Fruit fly (Drosophila melanogaster): ENCODE results near the gene Srrm234.

Srrm234 gene

DNA sequence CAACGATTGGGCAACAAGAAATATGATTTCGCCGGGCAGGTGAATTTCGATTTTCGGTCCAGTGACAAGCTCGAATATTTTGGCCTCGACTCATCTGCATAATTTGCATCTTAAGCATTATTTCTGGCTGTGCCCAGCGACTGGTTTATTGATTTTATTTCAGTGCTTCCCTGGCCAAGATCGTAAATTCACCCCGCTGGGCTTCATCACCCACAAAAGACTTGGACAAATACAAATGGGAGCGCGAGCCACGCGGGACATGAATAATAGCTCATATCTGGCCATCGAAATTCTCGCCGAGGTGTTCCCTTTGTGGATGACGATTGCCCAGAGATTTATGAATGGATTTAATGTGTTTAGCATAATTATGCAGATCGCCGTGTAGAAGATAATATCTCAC lies 10.4 kb upstream of the Srrm234 start:
- no peak for TF ChIP-seq CG1620 (GFP tag; optimal IDR thresholded peaks at IDR 0.05)
- no peak for TF ChIP-seq CG7101 (tag; optimal IDR thresholded peaks at IDR 0.05)
- no peak for TF ChIP-seq ovo (GFP tag; optimal IDR thresholded peaks at IDR 0.05)

DNA sequence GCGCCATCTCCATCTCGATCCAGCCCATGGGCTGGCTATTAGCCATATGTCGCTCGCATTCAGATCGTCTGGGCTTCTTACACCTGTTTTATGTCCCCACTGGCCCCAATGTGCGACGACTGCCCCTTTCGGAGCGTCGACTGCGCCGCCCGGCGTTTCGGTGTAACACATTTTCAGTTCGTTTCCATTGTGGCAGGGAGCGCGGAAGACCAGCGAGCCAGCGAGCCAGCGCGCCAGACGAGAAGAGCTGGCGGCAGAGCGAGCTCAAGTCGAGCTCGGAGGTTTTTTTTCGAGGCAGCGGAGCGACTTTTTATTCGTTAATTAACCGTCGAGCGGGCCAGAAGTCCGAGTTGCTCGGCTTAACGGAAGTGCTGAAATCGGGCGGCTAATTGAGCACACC lies 9.5 kb upstream of the Srrm234 start, which contains the start of gene CG7991:
CG7991 (plus strand) TSS at position 329 of the 400 bp plus-strand sequence.
- TF ChIP-seq Clk (GFP tag; optimal IDR thresholded peaks at IDR 0.05) = no peak
- TF ChIP-seq Crg-1 (GFP tag; optimal IDR thresholded peaks at IDR 0.05) = no peak
- no peak for TF ChIP-seq tj (GFP tag; optimal IDR thresholded peaks at IDR 0.05)
- TF ChIP-seq pad (GFP tag; optimal IDR thresholded peaks at IDR 0.05) = no peak
- no peak for TF ChIP-seq CG12768 (GFP tag; optimal IDR thresholded peaks at IDR 0.05)
- TF ChIP-seq toe (GFP tag; optimal IDR thresholded peaks at IDR 0.05) = no peak
- no peak for TF ChIP-seq CG33017 (tag; optimal IDR thresholded peaks at IDR 0.05)
- no peak for TF ChIP-seq Hr96 (GFP tag; optimal IDR thresholded peaks at IDR 0.05)
- TF ChIP-seq bab1 (GFP tag; optimal IDR thresholded peaks at IDR 0.05) = no peak
- TF ChIP-seq Mnt (GFP tag; optimal IDR thresholded peaks at IDR 0.05) = no peak
- no peak for TF ChIP-seq CG7101 (tag; optimal IDR thresholded peaks at IDR 0.05)

DNA sequence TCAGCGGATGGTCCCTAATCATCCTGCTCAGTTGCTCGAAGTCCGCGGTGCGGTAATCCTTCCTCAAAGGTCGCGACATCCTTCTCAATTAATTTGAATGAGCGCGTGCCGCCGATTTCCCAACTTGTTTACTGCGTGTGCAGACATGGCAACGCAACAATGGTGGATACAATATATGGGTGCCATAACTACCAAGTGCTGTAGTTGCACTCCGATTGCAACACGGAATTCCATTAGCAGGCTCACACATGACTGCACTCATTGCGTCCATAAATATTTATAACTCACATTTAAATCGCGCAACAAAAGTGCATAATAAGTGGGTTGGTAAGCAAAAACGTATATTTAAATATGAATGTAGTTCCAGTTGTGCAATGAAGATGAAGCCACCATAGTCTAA lies 7.8 kb upstream of the Srrm234 start, which contains the start of gene CG13930:
CG13930 (minus strand) TSS at position 101 of the 400 bp plus-strand sequence.
- TF ChIP-seq Crg-1 (GFP tag; optimal IDR thresholded peaks at IDR 0.05) (no peak), CG7045 (GFP tag; optimal IDR thresholded peaks at IDR 0.05) (no peak), kay (GFP tag; ENCODE audit: borderline replicate concordance) (no peak), Mnt (GFP tag; optimal IDR thresholded peaks at IDR 0.05) (no peak), tj (GFP tag; optimal IDR thresholded peaks at IDR 0.05) (no peak), cic (GFP tag; optimal IDR thresholded peaks at IDR 0.05) (no peak), CG5204 (GFP tag; optimal IDR thresholded peaks at IDR 0.05) (no peak), ovo (GFP tag; optimal IDR thresholded peaks at IDR 0.05) (no peak), pad (GFP tag; optimal IDR thresholded peaks at IDR 0.05) (no peak), CG1620 (GFP tag; optimal IDR thresholded peaks at IDR 0.05) (no peak), toe (GFP tag; optimal IDR thresholded peaks at IDR 0.05) (no peak), bab1 (GFP tag; optimal IDR thresholded peaks at IDR 0.05) (no peak), CG11617 (GFP tag; optimal IDR thresholded peaks at IDR 0.05) (no peak), Hr96 (GFP tag; optimal IDR thresholded peaks at IDR 0.05) (no peak)

DNA sequence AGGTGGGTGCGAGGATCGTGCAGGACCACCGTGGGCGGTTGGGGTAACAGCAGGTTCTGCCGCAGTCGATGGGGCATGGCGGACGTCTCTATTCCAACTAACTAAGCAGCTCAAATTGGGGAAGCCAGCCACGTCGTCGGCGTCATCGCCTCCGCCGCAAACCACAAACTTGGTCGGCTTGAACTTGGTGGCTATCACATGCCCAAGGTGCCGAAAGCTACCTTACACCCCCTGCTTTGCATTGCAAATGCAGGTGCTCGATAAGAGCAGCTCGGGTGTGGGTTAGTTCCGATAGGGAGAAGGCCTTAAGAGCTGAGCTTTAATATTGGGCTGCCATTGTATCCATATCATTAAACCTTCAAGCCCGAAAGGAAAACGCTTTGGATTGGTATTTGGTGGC lies 5.1 kb upstream of the Srrm234 start, which contains the start of gene RabX5:
RabX5 (minus strand) TSS at position 101 of the 400 bp plus-strand sequence.
- TF ChIP-seq pad (GFP tag; optimal IDR thresholded peaks at IDR 0.05) (no peak), CG12768 (GFP tag; optimal IDR thresholded peaks at IDR 0.05) (no peak), CG33017 (tag; optimal IDR thresholded peaks at IDR 0.05) (no peak), Hr96 (GFP tag; optimal IDR thresholded peaks at IDR 0.05) (no peak)

DNA sequence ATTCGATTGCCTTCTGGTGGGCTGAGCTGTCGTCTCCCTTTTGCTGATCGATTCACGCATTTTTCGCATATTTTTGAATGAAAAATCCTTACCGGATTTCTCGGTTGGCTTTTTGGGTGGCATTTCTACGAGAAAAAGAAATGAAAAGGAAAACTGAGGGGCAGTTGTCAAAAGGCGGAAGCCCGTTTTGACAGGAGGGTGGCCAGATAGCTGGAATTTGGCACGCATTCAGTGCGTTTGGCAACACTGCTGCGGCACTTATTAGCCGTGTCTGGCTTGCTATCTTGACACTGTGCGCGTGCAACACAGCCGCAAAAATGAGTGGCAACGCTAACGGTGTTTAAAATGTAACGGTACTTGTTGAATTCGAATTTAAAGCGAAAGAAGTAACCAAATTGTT lies 3.6 kb upstream of the Srrm234 start, which contains the start of gene RpL23A:
RpL23A (minus strand) TSS at position 151 of the 400 bp plus-strand sequence.
- TF ChIP-seq cic (GFP tag; optimal IDR thresholded peaks at IDR 0.05) = peak; percentile 83
- TF ChIP-seq Clk (GFP tag; optimal IDR thresholded peaks at IDR 0.05) = peak; percentile 94
- TF ChIP-seq ovo (GFP tag; optimal IDR thresholded peaks at IDR 0.05) = peak; percentile 97
- no peak for TF ChIP-seq cnc (optimal IDR thresholded peaks at IDR 0.05)
- TF ChIP-seq kay (GFP tag; ENCODE audit: borderline replicate concordance) = no peak
- peak; percentile 91 for TF ChIP-seq pad (GFP tag; optimal IDR thresholded peaks at IDR 0.05)
- peak; percentile 97 for TF ChIP-seq Mnt (GFP tag; optimal IDR thresholded peaks at IDR 0.05)
- peak; percentile 77 for TF ChIP-seq tj (GFP tag; optimal IDR thresholded peaks at IDR 0.05)
- peak; percentile 96 for TF ChIP-seq CG7045 (GFP tag; optimal IDR thresholded peaks at IDR 0.05)
- peak; percentile 95 for TF ChIP-seq Crg-1 (GFP tag; optimal IDR thresholded peaks at IDR 0.05)
- TF ChIP-seq Hr96 (GFP tag; optimal IDR thresholded peaks at IDR 0.05) = peak; percentile 95
- peak; percentile 77 for TF ChIP-seq CG33017 (tag; optimal IDR thresholded peaks at IDR 0.05)
- TF ChIP-seq CG11617 (GFP tag; optimal IDR thresholded peaks at IDR 0.05) = peak; percentile 95
- TF ChIP-seq CG12768 (GFP tag; optimal IDR thresholded peaks at IDR 0.05) = peak; percentile 90
- TF ChIP-seq CG7101 (tag; optimal IDR thresholded peaks at IDR 0.05) = peak; percentile 95
- peak; percentile 95 for TF ChIP-seq bab1 (GFP tag; optimal IDR thresholded peaks at IDR 0.05)
- TF ChIP-seq CG1620 (GFP tag; optimal IDR thresholded peaks at IDR 0.05) = peak; percentile 97
- peak; percentile 87 for TF ChIP-seq CG14711 (tag; optimal IDR thresholded peaks at IDR 0.05)
- TF ChIP-seq CG5204 (GFP tag; optimal IDR thresholded peaks at IDR 0.05) = peak; percentile 77
- TF ChIP-seq toe (GFP tag; optimal IDR thresholded peaks at IDR 0.05) = peak; percentile 89

DNA sequence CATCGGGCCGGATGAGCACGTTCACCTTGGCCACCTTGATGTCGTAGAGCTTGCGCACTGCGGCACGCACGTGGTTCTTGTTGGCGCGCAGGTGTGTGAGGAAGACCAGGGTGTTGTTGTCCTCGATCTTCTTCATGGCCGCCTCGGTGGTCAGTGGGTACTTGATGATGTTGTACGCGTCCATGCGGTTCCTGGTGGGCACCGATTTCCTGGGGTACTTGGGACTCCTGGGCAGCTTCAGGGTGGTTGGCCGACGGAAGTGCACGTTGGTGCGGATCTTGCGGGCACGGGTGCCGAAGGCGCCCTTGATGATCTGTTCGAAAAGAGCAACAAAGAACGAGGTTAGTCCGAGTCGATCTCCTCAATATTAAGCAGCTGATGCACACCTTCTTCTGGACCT lies 2.6 kb upstream of the Srrm234 start:
- TF ChIP-seq tj (GFP tag; optimal IDR thresholded peaks at IDR 0.05) = no peak
- TF ChIP-seq CG1620 (GFP tag; optimal IDR thresholded peaks at IDR 0.05) = no peak
- no peak for TF ChIP-seq cic (GFP tag; optimal IDR thresholded peaks at IDR 0.05)
- TF ChIP-seq cnc (optimal IDR thresholded peaks at IDR 0.05) = no peak
- no peak for TF ChIP-seq Clk (GFP tag; optimal IDR thresholded peaks at IDR 0.05)
- TF ChIP-seq kay (GFP tag; ENCODE audit: borderline replicate concordance) = no peak
- no peak for TF ChIP-seq CG5204 (GFP tag; optimal IDR thresholded peaks at IDR 0.05)
- no peak for TF ChIP-seq CG7045 (GFP tag; optimal IDR thresholded peaks at IDR 0.05)
- TF ChIP-seq Mnt (GFP tag; optimal IDR thresholded peaks at IDR 0.05) = no peak
- TF ChIP-seq CG7101 (tag; optimal IDR thresholded peaks at IDR 0.05) = no peak

DNA sequence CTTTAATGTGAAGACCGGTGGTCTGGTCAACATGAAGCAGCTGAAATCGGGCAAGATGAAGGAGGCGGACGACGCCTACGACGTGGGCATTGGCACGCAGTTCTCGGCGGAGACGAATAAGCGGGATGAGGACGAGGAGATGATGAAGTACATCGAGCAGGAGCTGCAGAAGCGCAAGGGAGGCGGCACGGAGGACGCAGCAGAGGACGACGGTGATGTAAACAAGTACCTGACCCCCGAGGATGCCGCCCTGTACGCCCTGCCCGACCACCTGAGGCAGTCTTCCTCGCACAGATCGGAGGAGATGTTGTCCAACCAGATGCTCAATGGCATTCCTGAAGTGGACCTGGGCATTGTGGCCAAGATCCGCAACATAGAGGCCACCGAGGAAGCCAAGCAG lies 680 bp upstream of the Srrm234 start:
- TF ChIP-seq Crg-1 (GFP tag; optimal IDR thresholded peaks at IDR 0.05) = no peak
- TF ChIP-seq pad (GFP tag; optimal IDR thresholded peaks at IDR 0.05) = no peak
- no peak for TF ChIP-seq kay (GFP tag; ENCODE audit: borderline replicate concordance)
